Worm (Caenorhabditis elegans): Measurements from ENCODE around the gene samp-1.

ce11 chrII:11279971-11280370 is 22.7 kb upstream of the samp-1 start:
- no peak for TF ChIP-seq hmg-20 (GFP tag; IDR thresholded peaks at IDR 0.05)
- no peak for TF ChIP-seq lir-1 (GFP tag; conservative IDR thresholded peaks at IDR 0.05)
- no peak for TF ChIP-seq T07F8.4 (tag; optimal IDR thresholded peaks at IDR 0.05)
- TF ChIP-seq ztf-22 (GFP tag; optimal IDR thresholded peaks at IDR 0.05) = no peak
- TF ChIP-seq Y79H2A.3 (GFP tag; conservative IDR thresholded peaks at IDR 0.05) = no peak
- no peak for TF ChIP-seq B0261.1 (tag; optimal IDR thresholded peaks at IDR 0.05)
- TF ChIP-seq Y53G8AR.9 (GFP tag; conservative IDR thresholded peaks at IDR 0.05) = no peak
- TF ChIP-seq fkh-3 (tag; optimal IDR thresholded peaks at IDR 0.05) = no peak
- TF ChIP-seq ztf-3 (GFP tag; optimal IDR thresholded peaks at IDR 0.05) = no peak
- TF ChIP-seq unc-62 (GFP tag; optimal IDR thresholded peaks at IDR 0.05) = no peak
- no peak for TF ChIP-seq ceh-58 (GFP tag; IDR thresholded peaks at IDR 0.05)
- no peak for TF ChIP-seq efl-1 (GFP tag; optimal IDR thresholded peaks at IDR 0.05)
- TF ChIP-seq hlh-12 (tag; optimal IDR thresholded peaks at IDR 0.05) = no peak
- TF ChIP-seq ama-1 (optimal IDR thresholded peaks at IDR 0.05) = no peak
- TF ChIP-seq ama-1 (GFP tag; optimal IDR thresholded peaks at IDR 0.05) = no peak

Data from whole organism, young adult.